Worm (Caenorhabditis elegans) whole organism, mixed stage, embryonic: ENCODE results near the gene hat-1.

Source experiments
- blmp-1 ChIP-seq: fragments of 150-350 bp; optimal IDR thresholded peaks from 2 replicates; lab custom pipeline; 2014; ENCODE audit warnings: missing biosample characterization, missing genetic modification characterization
- elt-1 ChIP-seq: sonication (generic microtip); optimal IDR thresholded peaks from 2 replicates; lab custom pipeline; 2017; ENCODE audit warnings: missing genetic modification characterization, mild to moderate bottlenecking, missing compliant biosample characterization, antibody characterized with exemption, moderate library complexity, borderline replicate concordance; ENCODE audit not compliant: insufficient read depth
- mep-1 ChIP-seq: fragments of 150-350 bp; optimal IDR thresholded peaks from 2 replicates; lab custom pipeline; 2017; ENCODE audit warnings: missing biosample characterization, missing genetic modification reagents, missing genetic modification characterization, inconsistent platforms
- mls-2 ChIP-seq: sonication (generic microtip); optimal IDR thresholded peaks from 2 replicates; lab custom pipeline; 2016; ENCODE audit warnings: mild to moderate bottlenecking, missing genetic modification characterization, moderate library complexity, missing compliant biosample characterization
- nhr-76 ChIP-seq: sonication (generic microtip); optimal IDR thresholded peaks from 2 replicates; lab custom pipeline; 2017; ENCODE audit warnings: missing biosample characterization, missing genetic modification characterization

DNA sequence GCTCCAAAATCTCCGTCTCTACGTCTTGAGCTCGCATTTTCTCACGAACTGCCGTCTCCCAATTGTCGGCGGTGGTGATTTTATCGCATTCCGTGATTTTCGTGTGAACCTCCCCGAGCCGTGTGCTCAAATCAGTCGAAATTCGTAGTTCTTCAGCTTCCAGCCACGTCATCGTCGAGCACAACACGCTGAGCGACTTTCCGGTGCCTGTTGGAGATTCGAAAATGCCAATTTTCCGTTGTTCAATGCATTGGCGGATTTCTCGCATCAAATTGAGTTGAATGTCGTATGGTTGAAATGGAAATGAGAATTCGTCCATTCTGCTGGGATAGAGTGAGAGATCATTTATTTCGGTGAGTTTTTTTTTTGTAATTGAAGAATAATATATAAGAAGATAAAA is 2.1 kb downstream of the hat-1 start, which contains the start of the genes M03C11.3 and chl-1:
- TF ChIP-seq nhr-76 (tag; lab: Kevin White, UChicago) = no peak
- TF ChIP-seq elt-1 (tag; lab: Kevin White, UChicago) = no peak
- no peak for TF ChIP-seq mls-2 (tag; lab: Kevin White, UChicago)
- no peak for TF ChIP-seq mep-1 (tag; lab: Kevin White, UChicago)
- no peak for TF ChIP-seq blmp-1 (tag; lab: Kevin White, UChicago)
